Worm (Caenorhabditis elegans) whole organism, L4 larva: ENCODE results near the gene T13A10.1.
A peak's percentile ranks its signal among the peaks of the same experiment; 100 is the strongest.
"Not testable (repeated sequence)": the region's sequence is repeated elsewhere in the genome, so short reads cannot be mapped to it uniquely, and the experiment has no call there.

Experiments used
- D1046.2 ChIP-seq: fragments of 200-800 bp; sonication (Bioruptor generic); IDR thresholded peaks from 2 replicates; pipeline ENCODE4 v1.3.6; 2022; ENCODE audit warnings: missing genetic modification characterization, missing compliant biosample characterization
- F44E2.7 ChIP-seq: fragments of 200-800 bp; sonication (Bioruptor generic); IDR thresholded peaks from 2 replicates; pipeline ENCODE4 v2.1.2; 2022; ENCODE audit warnings: missing genetic modification characterization, missing compliant biosample characterization
- T20F7.1 ChIP-seq: fragments of 200-800 bp; sonication (Bioruptor generic); optimal IDR thresholded peaks from 2 replicates; lab custom pipeline; 2018; ENCODE audit warnings: mild to moderate bottlenecking, missing genetic modification characterization, missing compliant biosample characterization
- T26A8.4 ChIP-seq: fragments of 200-800 bp; sonication (Bioruptor generic); IDR thresholded peaks from 2 replicates; pipeline ENCODE4 v1.3.6; 2022; ENCODE audit warnings: missing genetic modification characterization, missing compliant biosample characterization
- Y48G9A.11 ChIP-seq: fragments of 200-800 bp; sonication (Bioruptor generic); IDR thresholded peaks from 2 replicates; pipeline ENCODE4 v1.3.6; 2022; ENCODE audit warnings: missing genetic modification reagents, missing genetic modification characterization, missing compliant biosample characterization
- Y75B8A.6 ChIP-seq: fragments of 200-800 bp; sonication (Bioruptor generic); IDR thresholded peaks from 2 replicates; pipeline ENCODE4 v1.3.6; 2022; ENCODE audit warnings: missing genetic modification reagents, missing genetic modification characterization, missing compliant biosample characterization
- ZK337.2 ChIP-seq: fragments of 200-800 bp; sonication (Bioruptor generic); IDR thresholded peaks from 2 replicates; pipeline ENCODE4 v1.3.6; 2022; ENCODE audit warnings: missing genetic modification reagents, missing genetic modification characterization, missing compliant biosample characterization
- aly-2 ChIP-seq: sonication (generic microtip); optimal IDR thresholded peaks from 2 replicates; lab custom pipeline; 2018; ENCODE audit warnings: missing biosample characterization, missing genetic modification characterization
- arid-1 ChIP-seq: fragments of 200-800 bp; sonication (Bioruptor generic); conservative IDR thresholded peaks from 2 replicates; pipeline ENCODE4 v1.3.6; 2022; ENCODE audit warnings: missing genetic modification reagents, missing genetic modification characterization, missing compliant biosample characterization
- ceh-28 ChIP-seq: fragments of 150-350 bp; optimal IDR thresholded peaks from 2 replicates; lab custom pipeline; 2014; ENCODE audit warnings: missing biosample characterization, missing genetic modification reagents, missing genetic modification characterization
- cey-2 ChIP-seq: sonication (generic microtip); optimal IDR thresholded peaks from 3 replicates; lab custom pipeline; 2017; ENCODE audit warnings: missing genetic modification characterization, mild to moderate bottlenecking, missing compliant biosample characterization, antibody characterized with exemption, borderline replicate concordance; ENCODE audit not compliant: insufficient read depth
- dmd-8 ChIP-seq: fragments of 200-800 bp; sonication (Bioruptor generic); IDR thresholded peaks from 2 replicates; pipeline ENCODE4 v1.3.6; 2022; ENCODE audit warnings: missing genetic modification characterization, missing compliant biosample characterization
- dmd-9 ChIP-seq: fragments of 200-800 bp; sonication (Bioruptor generic); IDR thresholded peaks from 2 replicates; pipeline ENCODE4 v1.3.6; 2022; ENCODE audit warnings: missing genetic modification reagents, missing genetic modification characterization, missing compliant biosample characterization
- duxl-1 ChIP-seq: sonication (generic microtip); optimal IDR thresholded peaks from 2 replicates; lab custom pipeline; 2016; ENCODE audit warnings: mild to moderate bottlenecking, missing genetic modification characterization, moderate library complexity, missing compliant biosample characterization; ENCODE audit not compliant: poor library complexity
- dve-1 ChIP-seq: sonication (generic microtip); optimal IDR thresholded peaks from 2 replicates; lab custom pipeline; 2017; ENCODE audit warnings: antibody characterized with exemption, mild to moderate bottlenecking, missing genetic modification characterization, missing compliant biosample characterization; ENCODE audit not compliant: insufficient read depth
- gei-8 ChIP-seq: fragments of 200-800 bp; sonication (Bioruptor generic); optimal IDR thresholded peaks from 2 replicates; lab custom pipeline; 2018; ENCODE audit warnings: mild to moderate bottlenecking, missing genetic modification characterization, missing compliant biosample characterization
- hlh-11 ChIP-seq: fragments of 200-800 bp; sonication (Bioruptor generic); optimal IDR thresholded peaks from 2 replicates; lab custom pipeline; 2018; ENCODE audit warnings: mild to moderate bottlenecking, missing genetic modification characterization, missing compliant biosample characterization
- lim-7 ChIP-seq: fragments of 200-800 bp; sonication (Bioruptor generic); IDR thresholded peaks from 2 replicates; pipeline ENCODE4 v1.3.6; 2022; ENCODE audit warnings: missing genetic modification characterization, missing compliant biosample characterization
- lin-13 ChIP-seq: fragments of 150-350 bp; optimal IDR thresholded peaks from 2 replicates; lab custom pipeline; 2014; ENCODE audit warnings: missing biosample characterization, missing genetic modification reagents, missing genetic modification characterization
- lin-15B ChIP-seq: fragments of 150-350 bp; sonication (generic microtip); optimal IDR thresholded peaks from 3 replicates; lab custom pipeline; 2014; ENCODE audit warnings: missing biosample characterization, missing genetic modification characterization
- lin-38 ChIP-seq: fragments of 200-800 bp; sonication (Bioruptor generic); IDR thresholded peaks from 2 replicates; pipeline ENCODE4 v1.3.6; 2022; ENCODE audit warnings: missing genetic modification reagents, missing genetic modification characterization, missing compliant biosample characterization
- mdt-29 ChIP-seq: fragments of 200-800 bp; sonication (Bioruptor generic); IDR thresholded peaks from 2 replicates; pipeline ENCODE4 v1.3.6; 2022; ENCODE audit warnings: missing genetic modification reagents, missing genetic modification characterization, missing compliant biosample characterization
- nhr-111 ChIP-seq: fragments of 200-800 bp; sonication (Bioruptor generic); optimal IDR thresholded peaks from 2 replicates; lab custom pipeline; 2018; ENCODE audit warnings: mild to moderate bottlenecking, missing genetic modification characterization, missing compliant biosample characterization
- nhr-25 ChIP-seq: sonication (generic microtip); optimal IDR thresholded peaks from 2 replicates; lab custom pipeline; 2017; ENCODE audit warnings: missing genetic modification characterization, mild to moderate bottlenecking, missing compliant biosample characterization, antibody characterized with exemption, moderate library complexity, borderline replicate concordance; ENCODE audit not compliant: insufficient read depth
- nhr-77 ChIP-seq: fragments of 150-350 bp; optimal IDR thresholded peaks from 2 replicates; lab custom pipeline; 2014; ENCODE audit warnings: missing biosample characterization, missing genetic modification characterization
- php-3 ChIP-seq: fragments of 200-800 bp; sonication (Bioruptor generic); IDR thresholded peaks from 2 replicates; pipeline ENCODE4 v1.3.6; 2022; ENCODE audit warnings: missing genetic modification reagents, missing genetic modification characterization, missing compliant biosample characterization
- sdz-12 ChIP-seq: fragments of 200-800 bp; sonication (Bioruptor generic); optimal IDR thresholded peaks from 2 replicates; lab custom pipeline; 2018; ENCODE audit warnings: mild to moderate bottlenecking, missing genetic modification characterization, missing compliant biosample characterization
- snpc-1.2 ChIP-seq: fragments of 200-800 bp; sonication (Bioruptor generic); IDR thresholded peaks from 2 replicates; pipeline ENCODE4 v1.3.6; 2022; ENCODE audit warnings: missing genetic modification reagents, missing genetic modification characterization, missing compliant biosample characterization
- snpc-4 ChIP-seq: fragments of 150-350 bp; optimal IDR thresholded peaks from 2 replicates; lab custom pipeline; 2014; ENCODE audit warnings: missing biosample characterization, missing genetic modification characterization
- tra-1 ChIP-seq: fragments of 200-800 bp; sonication (Bioruptor generic); IDR thresholded peaks from 2 replicates; pipeline ENCODE4 v1.3.6; 2022; ENCODE audit warnings: missing genetic modification reagents, missing genetic modification characterization, missing compliant biosample characterization
- unc-39 ChIP-seq: sonication (generic microtip); optimal IDR thresholded peaks from 2 replicates; lab custom pipeline; 2017; ENCODE audit warnings: missing biosample characterization, missing genetic modification characterization
- unc-62 ChIP-seq, 3 experiments: fragments of 150-350 bp in 1 of 3; sonication (generic microtip); optimal IDR thresholded peaks in 2 of 3; peaks in 1 of 3; 1 replicate in 1 of 3; 2 replicates in 2 of 3; lab custom pipeline; 2014 to 2017; ENCODE audit warnings: missing biosample characterization in 3 of 3, missing genetic modification characterization in 3 of 3, missing genetic modification reagents in 3 of 3, missing genotype in 1 of 3
- zip-11 ChIP-seq: fragments of 200-800 bp; sonication (Bioruptor generic); IDR thresholded peaks from 2 replicates; pipeline ENCODE4 v1.3.6; 2022; ENCODE audit warnings: missing genetic modification characterization, missing compliant biosample characterization

The T13A10.1 gene

DNA sequence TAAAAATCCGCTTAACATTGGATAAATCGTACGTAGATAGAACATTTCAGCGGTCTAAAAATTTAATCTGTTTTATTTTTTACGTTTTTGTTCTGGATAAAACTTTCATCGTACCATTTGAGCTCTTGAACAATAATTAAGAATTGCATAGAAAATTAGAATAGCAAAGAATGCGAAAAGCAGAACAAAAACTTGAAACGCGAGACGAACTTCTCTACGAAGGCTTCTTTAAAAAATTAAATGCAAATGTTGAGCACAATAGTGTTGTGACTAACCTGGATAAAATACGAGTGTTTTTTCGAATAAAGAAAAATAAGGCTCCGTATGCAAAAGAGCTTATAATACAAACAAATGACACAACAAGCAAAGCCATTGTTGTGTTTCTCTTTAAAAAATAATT lies 23.6 kb downstream of the T13A10.1 start:
- TF ChIP-seq unc-62 (GFP tag; optimal IDR thresholded peaks at IDR 0.05 in 1 of 2; lab: Kevin White, UChicago) (peak in 1 of 2 experiments; percentile 96), unc-62 (tag; optimal IDR thresholded peaks at IDR 0.05; lab: Kevin White, UChicago) (no peak), duxl-1 (tag; lab: Kevin White, UChicago) (no peak)
- TF ChIP-seq, all 104 proteins: peak for 1

- no peak for TF ChIP-seq zip-11 (GFP tag; lab: Robert Waterston, UW)
- TF ChIP-seq nhr-77, result no peak
- TF ChIP-seq snpc-1.2 (GFP tag; lab: Robert Waterston, UW), result no peak
- TF ChIP-seq aly-2 (tag; lab: Kevin White, UChicago), result no peak
- TF ChIP-seq Y48G9A.11 (GFP tag; lab: Robert Waterston, UW), result no peak
- TF ChIP-seq unc-39 (tag; lab: Kevin White, UChicago), result no peak
- no peak for TF ChIP-seq nhr-111
- no peak for TF ChIP-seq tra-1 (GFP tag; lab: Robert Waterston, UW)
- no peak for TF ChIP-seq Y75B8A.6 (GFP tag; lab: Robert Waterston, UW)
- TF ChIP-seq F44E2.7 (GFP tag; lab: Robert Waterston, UW), result no peak
- TF ChIP-seq lim-7 (GFP tag; lab: Robert Waterston, UW), result no peak
- TF ChIP-seq cey-2, result no peak
- TF ChIP-seq sdz-12 (GFP tag; lab: Kevin White, UChicago), result no peak
- TF ChIP-seq D1046.2 (GFP tag; lab: Robert Waterston, UW), result no peak
- no peak for TF ChIP-seq dmd-9 (GFP tag; lab: Robert Waterston, UW)
- no peak for TF ChIP-seq lin-15B (tag; lab: Kevin White, UChicago)
- TF ChIP-seq snpc-4 (tag; lab: Kevin White, UChicago), result no peak
- TF ChIP-seq gei-8 (GFP tag; lab: Kevin White, UChicago), result no peak
- TF ChIP-seq, all 104 proteins: peak for 0
Observed at ce11 chrIV:6301764-6302163, 25.9 kb downstream of the T13A10.1 start, which contains the start of gene srv-26. TSS of gene srv-26 (minus strand) at chrIV:6301864.

DNA sequence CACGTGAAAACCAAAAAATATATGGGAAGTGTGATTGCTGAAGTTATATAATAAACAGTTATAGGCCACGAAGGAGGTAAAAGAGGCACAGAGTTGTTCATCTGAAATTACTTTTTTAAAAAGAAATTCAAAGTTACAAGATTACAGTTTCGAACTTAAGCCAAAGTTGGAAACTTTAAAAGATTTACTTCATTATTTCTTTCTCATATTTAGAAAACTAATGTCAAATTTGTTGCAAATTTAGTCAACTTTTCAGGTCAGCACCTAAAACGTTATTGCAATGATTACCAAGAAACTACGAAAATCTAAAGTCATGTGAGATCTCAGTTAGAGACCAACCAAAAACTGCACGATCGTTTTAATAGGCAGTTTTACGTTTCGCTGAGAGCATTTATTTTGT lies 27.8 kb downstream of the T13A10.1 start, which contains the start of gene srv-25:
TSS of gene srv-25 (minus strand) at position 101 of the 400 bp plus-strand sequence.
- TF ChIP-seq lim-7 (GFP tag; lab: Robert Waterston, UW) (no peak), hlh-11 (tag; lab: Kevin White, UChicago) (no peak)

ce11 chrIV:6307439-6307838 lies 31.6 kb downstream of the T13A10.1 start, which contains the start of gene csp-2:
TSS of gene csp-2 (plus strand) at chrIV:6307739.
- peak; percentile 23 for TF ChIP-seq ceh-28
- TF ChIP-seq dve-1 (tag; lab: Kevin White, UChicago), result no peak

- TF ChIP-seq T20F7.1 (GFP tag; lab: Kevin White, UChicago); nhr-25; lin-13: not testable (repeated sequence)
Observed at ce11 chrIV:6317357-6317756, 41.5 kb downstream of the T13A10.1 start, which contains the start of gene Y73B6BL.12. TSS of gene Y73B6BL.12 (minus strand) at chrIV:6317457.

DNA sequence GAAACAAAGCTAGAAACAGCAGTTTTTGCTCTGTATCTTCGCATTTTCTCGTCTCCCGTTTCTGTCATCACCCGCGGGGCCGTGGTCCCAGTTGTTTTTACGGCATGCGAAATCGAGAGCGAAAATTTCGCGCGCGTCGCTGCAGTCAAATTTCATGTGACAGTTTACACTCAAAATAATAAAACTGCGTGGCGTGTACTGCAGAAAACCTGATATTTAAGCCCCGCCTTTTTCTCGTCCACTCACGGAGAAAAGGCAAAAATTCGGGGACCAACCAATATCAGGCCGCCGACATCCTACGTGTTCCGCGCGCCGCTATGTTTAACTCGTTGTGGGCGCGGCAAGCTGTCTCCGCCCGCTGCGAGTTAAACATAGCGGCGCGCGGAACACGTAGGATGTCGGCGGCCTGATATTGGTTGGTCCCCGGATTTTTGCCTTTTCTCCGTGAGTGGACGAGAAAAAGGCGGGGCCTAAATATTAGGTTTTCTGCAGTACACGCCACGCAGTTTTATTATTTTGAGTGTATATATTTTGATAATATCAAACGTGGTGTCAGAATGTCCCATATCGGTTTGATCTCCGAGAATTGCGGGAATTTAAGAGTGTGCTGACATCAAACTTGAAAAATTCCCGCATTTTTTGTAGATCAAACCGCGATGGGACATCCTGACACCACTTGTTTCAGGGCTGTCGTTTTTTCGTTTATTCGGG lies 44.5 kb downstream of the T13A10.1 start:
- TF ChIP-seq php-3 (GFP tag; lab: Robert Waterston, UW), result 0 out of 2 replicates have a peak, but pooled peaks have one; percentile 16
- TF ChIP-seq ZK337.2 (GFP tag; lab: Robert Waterston, UW), result 0 out of 2 replicates have a peak, but pooled peaks have one; percentile 3
- TF ChIP-seq lin-38 (GFP tag; lab: Robert Waterston, UW), result peak; percentile 40
- 0 out of 2 replicates have a peak, but pooled peaks have one; percentile 34 for TF ChIP-seq T26A8.4 (GFP tag; lab: Robert Waterston, UW)
- TF ChIP-seq snpc-1.2 (GFP tag; lab: Robert Waterston, UW), result peak; percentile 66
- 0 out of 2 replicates have a peak, but pooled peaks have one; percentile 24 for TF ChIP-seq mdt-29 (GFP tag; lab: Robert Waterston, UW)
- TF ChIP-seq arid-1, result 0 out of 2 replicates have a peak, but pooled peaks have one; percentile 51
- TF ChIP-seq dmd-8, result 0 out of 2 replicates have a peak, but pooled peaks have one; percentile 17
